Worm (Caenorhabditis elegans) whole organism, young adult: Measurements from ENCODE around the gene nhx-5.

Experiments
- C17E4.6 ChIP-seq: fragments of 200-800 bp; sonication (Bioruptor generic); IDR thresholded peaks from 2 replicates; pipeline ENCODE4 v1.3.6; 2022; ENCODE audit warnings: missing genetic modification reagents, missing genetic modification characterization, missing compliant biosample characterization
- F10E7.11 ChIP-seq: sonication (generic microtip); optimal IDR thresholded peaks from 2 replicates; lab custom pipeline; 2017; ENCODE audit warnings: mild to moderate bottlenecking, missing genetic modification characterization, moderate library complexity, missing compliant biosample characterization
- F22D6.2 ChIP-seq: sonication (generic microtip); optimal IDR thresholded peaks from 2 replicates; lab custom pipeline; 2016; ENCODE audit warnings: mild to moderate bottlenecking, missing genetic modification characterization, missing compliant biosample characterization
- F33H1.4 ChIP-seq: fragments of 200-800 bp; sonication (Bioruptor generic); IDR thresholded peaks from 2 replicates; pipeline ENCODE4 v1.3.6; 2022; ENCODE audit warnings: missing genetic modification reagents, missing genetic modification characterization, missing compliant biosample characterization
- F39B2.1 ChIP-seq: fragments of 200-800 bp; sonication (Bioruptor generic); IDR thresholded peaks from 2 replicates; pipeline ENCODE4 v1.3.6; 2022; ENCODE audit warnings: missing genetic modification reagents, missing genetic modification characterization, missing compliant biosample characterization
- K11D2.4 ChIP-seq: fragments of 200-800 bp; sonication (Bioruptor generic); IDR thresholded peaks from 2 replicates; pipeline ENCODE4 v1.3.6; 2022; ENCODE audit warnings: missing genetic modification reagents, missing genetic modification characterization, missing compliant biosample characterization
- K12H6.12 ChIP-seq: fragments of 200-800 bp; sonication (Bioruptor generic); optimal IDR thresholded peaks from 2 replicates; lab custom pipeline; 2018; ENCODE audit warnings: mild to moderate bottlenecking, missing genetic modification characterization, missing compliant biosample characterization
- Y53G8AR.9 ChIP-seq: fragments of 200-800 bp; sonication (Bioruptor generic); conservative IDR thresholded peaks from 2 replicates; pipeline ENCODE4 v1.3.6; 2022; ENCODE audit warnings: missing genetic modification reagents, missing genetic modification characterization, missing compliant biosample characterization
- ZK185.1 ChIP-seq: sonication (generic microtip); optimal IDR thresholded peaks from 2 replicates; lab custom pipeline; 2016; ENCODE audit warnings: mild to moderate bottlenecking, missing genetic modification characterization, missing compliant biosample characterization; ENCODE audit not compliant: poor library complexity, severe bottlenecking
- akir-1 ChIP-seq: fragments of 200-800 bp; sonication (Bioruptor generic); optimal IDR thresholded peaks from 2 replicates; lab custom pipeline; 2018; ENCODE audit warnings: mild to moderate bottlenecking, missing genetic modification characterization, moderate library complexity, missing compliant biosample characterization
- atf-7 ChIP-seq: sonication (generic microtip); optimal IDR thresholded peaks from 2 replicates; lab custom pipeline; 2017; ENCODE audit warnings: mild to moderate bottlenecking, missing genetic modification characterization, missing compliant biosample characterization
- attf-5 ChIP-seq: fragments of 200-800 bp; sonication (Bioruptor generic); optimal IDR thresholded peaks from 2 replicates; lab custom pipeline; 2018; ENCODE audit warnings: mild to moderate bottlenecking, missing genetic modification characterization, missing compliant biosample characterization
- ccch-3 ChIP-seq: fragments of 200-800 bp; sonication (Bioruptor generic); optimal IDR thresholded peaks from 2 replicates; lab custom pipeline; 2018; ENCODE audit warnings: mild to moderate bottlenecking, missing genetic modification characterization, missing compliant biosample characterization
- ceh-91 ChIP-seq: fragments of 200-800 bp; sonication (Bioruptor generic); IDR thresholded peaks from 2 replicates; pipeline ENCODE4 v1.3.6; 2022; ENCODE audit warnings: missing genetic modification reagents, missing genetic modification characterization, missing compliant biosample characterization
- chd-7 ChIP-seq: sonication (generic microtip); optimal IDR thresholded peaks from 2 replicates; lab custom pipeline; 2016; ENCODE audit warnings: mild to moderate bottlenecking, missing genetic modification characterization, moderate library complexity, missing compliant biosample characterization
- die-1 ChIP-seq: sonication (generic microtip); optimal IDR thresholded peaks from 2 replicates; lab custom pipeline; 2016; ENCODE audit warnings: missing genotype, mild to moderate bottlenecking, missing genetic modification characterization, missing compliant biosample characterization
- egl-18 ChIP-seq: fragments of 200-800 bp; sonication (Bioruptor generic); IDR thresholded peaks from 2 replicates; pipeline ENCODE4 v1.3.6; 2022; ENCODE audit warnings: missing genetic modification reagents, missing genetic modification characterization, missing compliant biosample characterization
- ekl-4 ChIP-seq: fragments of 200-800 bp; sonication (Bioruptor generic); IDR thresholded peaks from 2 replicates; pipeline ENCODE4 v1.3.6; 2022; ENCODE audit warnings: missing genetic modification reagents, missing genetic modification characterization, missing compliant biosample characterization
- hlh-26 ChIP-seq: fragments of 200-800 bp; sonication (Bioruptor generic); conservative IDR thresholded peaks from 2 replicates; pipeline ENCODE4 v1.3.6; 2022; ENCODE audit warnings: missing genetic modification reagents, missing genetic modification characterization, missing compliant biosample characterization
- lin-40 ChIP-seq: sonication (generic microtip); optimal IDR thresholded peaks from 2 replicates; lab custom pipeline; 2016; ENCODE audit warnings: missing genetic modification characterization, mild to moderate bottlenecking, missing compliant biosample characterization, missing genotype, missing genetic modification reagents
- lin-54 ChIP-seq: fragments of 200-800 bp; sonication (Bioruptor generic); optimal IDR thresholded peaks from 2 replicates; lab custom pipeline; 2018; ENCODE audit warnings: mild to moderate bottlenecking, missing genetic modification characterization, missing compliant biosample characterization
- lsl-1 ChIP-seq: fragments of 200-800 bp; sonication (Bioruptor generic); optimal IDR thresholded peaks from 2 replicates; lab custom pipeline; 2018; ENCODE audit warnings: mild to moderate bottlenecking, missing genetic modification characterization, moderate library complexity, missing compliant biosample characterization
- mcd-1 ChIP-seq: fragments of 200-800 bp; sonication (Bioruptor generic); IDR thresholded peaks from 2 replicates; pipeline ENCODE4 v1.3.6; 2022; ENCODE audit warnings: missing genetic modification reagents, missing genetic modification characterization, missing compliant biosample characterization
- mes-4 ChIP-seq: sonication (generic microtip); optimal IDR thresholded peaks from 2 replicates; lab custom pipeline; 2016; ENCODE audit warnings: missing genotype, missing genetic modification characterization, missing compliant biosample characterization
- nfya-1 ChIP-seq: sonication (generic microtip); optimal IDR thresholded peaks from 2 replicates; lab custom pipeline; 2017; ENCODE audit warnings: antibody characterized with exemption, missing compliant biosample characterization, missing genetic modification characterization, borderline replicate concordance; ENCODE audit not compliant: insufficient read depth
- nhr-27 ChIP-seq: fragments of 200-800 bp; sonication (Bioruptor generic); optimal IDR thresholded peaks from 2 replicates; lab custom pipeline; 2018; ENCODE audit warnings: mild to moderate bottlenecking, missing genetic modification characterization, moderate library complexity, missing compliant biosample characterization
- nhr-90 ChIP-seq: sonication (generic microtip); optimal IDR thresholded peaks from 2 replicates; lab custom pipeline; 2016; ENCODE audit warnings: missing genotype, mild to moderate bottlenecking, missing genetic modification characterization, missing compliant biosample characterization
- pha-4 ChIP-seq: fragments of 150-350 bp; sonication (generic microtip); optimal IDR thresholded peaks from 2 replicates; lab custom pipeline; 2014; ENCODE audit warnings: missing biosample characterization, missing genetic modification reagents, missing genetic modification characterization
- rcor-1 ChIP-seq: fragments of 200-800 bp; sonication (Bioruptor generic); IDR thresholded peaks from 2 replicates; pipeline ENCODE4 v1.3.6; 2022; ENCODE audit warnings: missing genetic modification reagents, missing genetic modification characterization, missing compliant biosample characterization
- rec-8 ChIP-seq, 2 experiments: sonication (generic microtip); optimal IDR thresholded peaks; 2 replicates each; lab custom pipeline; 2016; ENCODE audit warnings: mild to moderate bottlenecking in 2 of 2, missing genetic modification characterization in 2 of 2, missing genetic modification reagents in 2 of 2, missing genotype in 2 of 2, missing biosample characterization in 1 of 2, missing compliant biosample characterization in 1 of 2, moderate library complexity in 1 of 2
- rpc-1 ChIP-seq, 2 experiments: fragments of 150-350 bp in 1 of 2; sonication (generic microtip) in 1 of 2; optimal IDR thresholded peaks; 2 replicates each; lab custom pipeline; 2014 to 2018; ENCODE audit warnings: missing biosample characterization in 1 of 2, missing genetic modification characterization in 1 of 2, missing genetic modification reagents in 1 of 2, missing genotype in 1 of 2
- somi-1 ChIP-seq: fragments of 200-800 bp; sonication (Bioruptor generic); optimal IDR thresholded peaks from 2 replicates; lab custom pipeline; 2018; ENCODE audit warnings: mild to moderate bottlenecking, missing genetic modification characterization, missing compliant biosample characterization
- tbx-9 ChIP-seq: sonication (generic microtip); optimal IDR thresholded peaks from 2 replicates; lab custom pipeline; 2016; ENCODE audit warnings: borderline replicate concordance, missing genetic modification characterization, inconsistent platforms, missing compliant biosample characterization
- unc-62 ChIP-seq: fragments of 150-350 bp; optimal IDR thresholded peaks from 2 replicates; lab custom pipeline; 2014; ENCODE audit warnings: missing biosample characterization, missing genetic modification reagents, missing genetic modification characterization
- xnd-1 ChIP-seq: sonication (generic microtip); optimal IDR thresholded peaks from 2 replicates; lab custom pipeline; 2016; ENCODE audit warnings: missing genotype, missing genetic modification reagents, missing genetic modification characterization, missing compliant biosample characterization
- zfh-2 ChIP-seq: fragments of 200-800 bp; sonication (Bioruptor generic); conservative IDR thresholded peaks from 2 replicates; pipeline ENCODE4 v1.3.6; 2022; ENCODE audit warnings: missing genetic modification reagents, missing genetic modification characterization, missing compliant biosample characterization
- ztf-25 ChIP-seq: fragments of 200-800 bp; sonication (Bioruptor generic); IDR thresholded peaks from 2 replicates; pipeline ENCODE4 v1.3.6; 2022; ENCODE audit warnings: missing genetic modification reagents, missing genetic modification characterization, missing compliant biosample characterization

nhx-5 gene

ce11 chrX:10568385-10569149 lies 8.2 kb upstream of the nhx-5 start (continued):
- TF ChIP-seq rec-8 (tag; optimal IDR thresholded peaks at IDR 0.05; lab: Kevin White, UChicago) (peak in 1 of 2 experiments; percentile 29), nfya-1 (tag; lab: Kevin White, UChicago) (no peak), atf-7 (tag; lab: Kevin White, UChicago) (peak; percentile 89), ZK185.1 (tag; lab: Kevin White, UChicago) (peak; percentile 90), pha-4 (peak; percentile 34), zfh-2 (GFP tag; lab: Robert Waterston, UW) (peak; percentile 100), Y53G8AR.9 (GFP tag; lab: Robert Waterston, UW) (peak; percentile 59; the same call in 1 of the 2 replicates), nhr-90 (tag; lab: Kevin White, UChicago) (peak; percentile 73), mcd-1 (GFP tag; lab: Robert Waterston, UW) (peak; percentile 85), lin-40 (tag; lab: Kevin White, UChicago) (peak; percentile 97), akir-1 (no peak), K11D2.4 (GFP tag; lab: Robert Waterston, UW) (peak; percentile 59), F10E7.11 (tag; lab: Kevin White, UChicago) (no peak), C17E4.6 (GFP tag; lab: Robert Waterston, UW) (no peak), ceh-91 (no peak), unc-62 (GFP tag; lab: Kevin White, UChicago) (peak; percentile 28), F22D6.2 (peak; percentile 50), K12H6.12 (tag; lab: Kevin White, UChicago) (peak; percentile 95), F39B2.1 (GFP tag; lab: Robert Waterston, UW) (no peak), hlh-26 (no peak), lsl-1 (GFP tag; lab: Kevin White, UChicago) (no peak), tbx-9 (tag; lab: Kevin White, UChicago) (no peak), lin-54 (GFP tag; lab: Kevin White, UChicago) (no peak), attf-5 (GFP tag; lab: Kevin White, UChicago) (peak; percentile 95), xnd-1 (tag; lab: Kevin White, UChicago) (no peak), nhr-27 (no peak), rpc-1 (optimal IDR thresholded peaks at IDR 0.05; lab: Kevin White, UChicago) (no peak), rpc-1 (tag; optimal IDR thresholded peaks at IDR 0.05; lab: Kevin White, UChicago) (no peak), ekl-4 (peak; percentile 75; the same call in 1 of the 2 replicates), somi-1 (GFP tag; lab: Kevin White, UChicago) (peak; percentile 81), F33H1.4 (GFP tag; lab: Robert Waterston, UW) (no peak), egl-18 (GFP tag; lab: Robert Waterston, UW) (peak; percentile 33; the same call in 1 of the 2 replicates), die-1 (peak; percentile 79)

ce11 chrX:10569185-10569584 lies 7.6 kb upstream of the nhx-5 start, which contains the start of gene bet-2:
Gene bet-2, plus strand, starts transcription at chrX:10569273.
- TF ChIP-seq Y53G8AR.9 (GFP tag; lab: Robert Waterston, UW) (no peak), xnd-1 (tag; lab: Kevin White, UChicago) (no peak), die-1 (no peak), rcor-1 (no peak), ztf-25 (no peak), F39B2.1 (GFP tag; lab: Robert Waterston, UW) (no peak), ccch-3 (GFP tag; lab: Kevin White, UChicago) (no peak), chd-7 (tag; lab: Kevin White, UChicago) (no peak), mes-4 (tag; lab: Kevin White, UChicago) (no peak)
- TF ChIP-seq, all 124 proteins: peak for 0
